Fruit fly (Drosophila melanogaster) whole organism, pupa: ENCODE results near the gene Prosalpha2.
A peak's percentile ranks its signal among the peaks of the same experiment; 100 is the strongest.

Source experiments
- CG13204 ChIP-seq: fragments of 200-800 bp; sonication (Bioruptor generic); optimal IDR thresholded peaks from 2 replicates; lab custom pipeline; 2018; ENCODE audit warnings: missing biosample characterization, mild to moderate bottlenecking, missing genetic modification characterization, moderate library complexity
- CG14655 ChIP-seq: fragments of 200-800 bp; sonication (Bioruptor generic); optimal IDR thresholded peaks from 3 replicates; lab custom pipeline; 2017; ENCODE audit warnings: mild to moderate bottlenecking, missing biosample characterization, missing genetic modification reagents, missing genetic modification characterization
- CG32121 ChIP-seq: fragments of 200-800 bp; sonication (Bioruptor generic); IDR thresholded peaks from 2 replicates; pipeline ENCODE4 v1.3.6; 2022; ENCODE audit warnings: missing biosample characterization, missing genetic modification characterization
- CG8301 ChIP-seq: fragments of 200-800 bp; sonication (Bioruptor generic); optimal IDR thresholded peaks from 2 replicates; lab custom pipeline; 2018; ENCODE audit warnings: missing biosample characterization, mild to moderate bottlenecking, missing genetic modification characterization
- D1 ChIP-seq: fragments of 200-800 bp; sonication (Bioruptor generic); optimal IDR thresholded peaks from 2 replicates; lab custom pipeline; 2018; ENCODE audit warnings: missing biosample characterization, mild to moderate bottlenecking, missing genetic modification characterization, moderate library complexity
- EcR ChIP-seq: fragments of 200-800 bp; sonication (Bioruptor generic); optimal IDR thresholded peaks from 3 replicates; lab custom pipeline; 2019; ENCODE audit warnings: missing biosample characterization, missing genetic modification characterization, mild to moderate bottlenecking, moderate library complexity, missing genetic modification reagents
- Pif1A ChIP-seq: fragments of 200-800 bp; sonication (Bioruptor generic); optimal IDR thresholded peaks from 3 replicates; lab custom pipeline; 2016; ENCODE audit warnings: missing biosample characterization, missing genetic modification characterization
- rn ChIP-seq: fragments of 200-800 bp; sonication (Bioruptor generic); IDR thresholded peaks from 2 replicates; pipeline ENCODE4 v1.3.6; 2022; ENCODE audit warnings: missing biosample characterization, missing genetic modification characterization

dm6 chr3R:12402935-12403334 lies 28.2 kb upstream of the Prosalpha2 start:
- TF ChIP-seq rn (GFP tag; lab: Robert Waterston, UW) (peak; percentile 84), CG8301 (tag; lab: Kevin White, UChicago) (peak; percentile 100), EcR (GFP tag; lab: Kevin White, UChicago) (peak; percentile 22), D1 (tag; lab: Kevin White, UChicago) (peak; percentile 99), CG14655 (GFP tag; lab: Kevin White, UChicago) (peak; percentile 95), Pif1A (GFP tag; lab: Kevin White, UChicago) (peak; percentile 95), CG13204 (GFP tag; lab: Kevin White, UChicago) (no peak), CG32121 (GFP tag; lab: Robert Waterston, UW) (peak; percentile 93)
